Worm (Caenorhabditis elegans) whole organism, L4/young adult: ENCODE measurements around the gene srj-52.

Source experiments
- W03F9.2 ChIP-seq: fragments of 150-350 bp; optimal IDR thresholded peaks from 2 replicates; lab custom pipeline; 2014; ENCODE audit warnings: missing biosample characterization, missing genetic modification characterization
- dao-5 ChIP-seq: sonication (generic microtip); optimal IDR thresholded peaks from 2 replicates; lab custom pipeline; 2016; ENCODE audit warnings: missing genotype, missing genetic modification characterization, moderate library complexity, missing compliant biosample characterization
- him-1 ChIP-seq: sonication (generic microtip); optimal IDR thresholded peaks from 2 replicates; lab custom pipeline; 2016; ENCODE audit warnings: missing genotype, missing genetic modification reagents, missing genetic modification characterization, missing compliant biosample characterization

The srj-52 gene

DNA sequence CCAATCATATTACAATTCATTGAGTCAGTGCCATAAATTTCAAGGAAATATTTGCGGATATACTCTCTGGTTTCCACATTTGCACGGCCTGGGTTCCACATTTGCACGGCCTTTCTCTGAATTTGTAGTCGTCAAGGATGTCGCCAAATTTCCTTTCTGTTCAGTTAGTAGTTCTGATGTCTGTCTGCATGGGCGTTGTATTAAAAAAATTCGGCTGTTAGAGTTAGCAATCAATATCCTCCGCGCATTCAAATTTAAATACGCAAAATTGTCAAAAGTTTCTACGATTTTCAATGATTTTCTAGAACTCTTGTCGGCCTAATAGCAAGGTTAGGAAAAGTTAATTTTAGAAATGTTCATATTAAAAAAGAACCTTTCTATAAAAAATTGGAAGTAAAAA is at the start of gene srj-52:
Gene srj-52, minus strand, starts transcription at position 101 of the 400 bp plus-strand sequence.
- TF ChIP-seq W03F9.2 (no peak), him-1 (no peak), dao-5 (tag; lab: Kevin White, UChicago) (no peak)

ce11 chrV:743348-743747 is 47.5 kb upstream of the srj-52 start, which contains the start of gene str-134:
Gene str-134 (plus strand): TSS chrV:743648.
- no peak for TF ChIP-seq him-1
- no peak for TF ChIP-seq W03F9.2
- TF ChIP-seq dao-5 (tag; lab: Kevin White, UChicago), result no peak

DNA sequence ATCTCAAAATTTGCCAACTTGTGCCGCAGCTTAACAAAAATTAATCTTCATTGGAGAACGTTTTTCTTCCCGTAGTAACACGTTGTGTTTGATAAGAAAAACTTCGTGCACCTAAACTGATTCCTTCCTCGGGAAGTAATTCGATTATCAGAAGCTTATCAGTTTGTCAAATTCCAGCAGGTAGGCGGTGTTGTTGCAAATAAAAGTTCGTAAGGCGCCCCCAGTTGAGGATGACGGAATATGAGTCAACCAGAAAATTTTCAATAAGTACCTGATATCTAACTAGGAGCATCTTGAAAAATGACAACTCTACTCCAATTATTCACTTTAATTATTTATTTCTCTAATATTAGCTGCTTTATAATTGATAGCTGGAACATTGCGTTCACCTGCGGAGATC is 46.0 kb upstream of the srj-52 start, which contains the start of gene C05E4.7:
Gene C05E4.7, plus strand, starts transcription at position 301 of the 400 bp plus-strand sequence.
- TF ChIP-seq dao-5 (tag; lab: Kevin White, UChicago) (no peak), him-1 (no peak), W03F9.2 (no peak)

- TF ChIP-seq him-1 (no peak), dao-5 (tag; lab: Kevin White, UChicago) (no peak), W03F9.2 (no peak)
Measured at ce11 chrV:738770-739169, 43.0 kb upstream of the srj-52 start, which contains the start of gene srj-24. Gene srj-24 (minus strand): TSS chrV:738870.

DNA sequence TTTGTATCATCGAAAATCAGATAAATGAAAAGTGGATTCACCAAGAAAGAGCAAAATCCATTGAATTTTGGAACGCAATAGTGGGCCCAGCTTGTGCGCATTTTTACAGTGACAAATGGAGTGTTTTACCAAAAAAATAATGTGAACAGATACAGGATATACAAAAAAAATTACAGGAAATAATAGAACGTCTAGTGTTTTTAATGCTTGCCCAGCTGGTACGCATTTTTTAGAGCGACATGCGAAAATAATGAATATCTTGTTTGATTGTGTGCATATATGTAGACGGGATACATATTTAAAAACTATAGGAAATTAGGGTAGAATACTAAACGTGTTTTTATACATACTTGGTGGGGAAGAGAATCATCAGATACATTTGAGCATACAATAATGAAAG is 40.4 kb upstream of the srj-52 start, which contains the start of gene srj-25:
Gene srj-25, minus strand, starts transcription at position 101 of the 400 bp plus-strand sequence.
- TF ChIP-seq him-1, result no peak
- TF ChIP-seq dao-5 (tag; lab: Kevin White, UChicago), result no peak
- TF ChIP-seq W03F9.2, result no peak

DNA sequence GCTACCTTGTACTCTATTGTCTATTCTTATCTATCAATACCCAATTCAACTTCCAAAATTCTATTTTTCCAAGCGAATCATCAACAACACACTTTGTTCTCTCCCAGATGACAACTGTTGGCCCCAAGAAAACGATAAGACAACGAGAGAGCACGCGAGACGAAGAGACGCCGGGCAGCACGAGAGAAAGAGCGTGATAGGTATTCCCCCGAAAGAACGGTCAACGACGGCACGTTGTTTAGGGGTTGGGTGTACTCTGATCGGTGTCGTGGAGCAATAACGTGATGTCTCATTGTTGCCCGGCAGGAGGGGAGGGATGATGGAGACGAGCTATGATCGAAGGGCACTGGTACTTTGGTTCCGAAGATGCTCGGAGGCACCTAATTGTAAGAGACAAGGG is 35.5 kb upstream of the srj-52 start:
- no peak for TF ChIP-seq him-1
- TF ChIP-seq W03F9.2, result peak; percentile 41

DNA sequence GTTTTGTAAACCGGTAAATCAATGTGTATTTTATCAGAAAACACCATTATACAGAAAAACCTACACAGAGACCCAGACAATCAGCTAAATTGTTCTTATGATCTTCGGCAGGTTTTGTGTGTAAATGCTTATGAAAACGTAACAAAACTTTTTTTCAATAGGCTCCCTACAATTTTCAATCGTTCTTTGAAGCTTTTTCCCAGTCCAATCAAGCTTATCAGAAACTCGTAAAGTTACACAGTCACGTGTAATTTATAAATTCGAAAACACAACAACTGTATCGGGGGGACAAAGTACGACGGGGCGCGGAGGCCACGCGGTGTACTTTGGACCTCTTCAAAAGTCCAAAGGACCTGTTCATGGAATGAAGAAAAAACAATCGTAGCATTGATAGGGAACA is 34.4 kb upstream of the srj-52 start:
- TF ChIP-seq him-1, result no peak
- TF ChIP-seq W03F9.2, result peak; percentile 38

ce11 chrV:728822-729493 is 33.1 kb upstream of the srj-52 start:
- no peak for TF ChIP-seq W03F9.2
- TF ChIP-seq dao-5 (tag; lab: Kevin White, UChicago), result no peak
- no peak for TF ChIP-seq him-1

ce11 chrV:727484-728351 is 31.9 kb upstream of the srj-52 start, which contains the start of the genes icl-1 and srh-2:
Gene icl-1 (minus strand): TSS chrV:728004.
Gene srh-2 (plus strand): TSS chrV:728301.
- TF ChIP-seq W03F9.2 (peak; percentile 3), dao-5 (tag; lab: Kevin White, UChicago) (no peak)

DNA sequence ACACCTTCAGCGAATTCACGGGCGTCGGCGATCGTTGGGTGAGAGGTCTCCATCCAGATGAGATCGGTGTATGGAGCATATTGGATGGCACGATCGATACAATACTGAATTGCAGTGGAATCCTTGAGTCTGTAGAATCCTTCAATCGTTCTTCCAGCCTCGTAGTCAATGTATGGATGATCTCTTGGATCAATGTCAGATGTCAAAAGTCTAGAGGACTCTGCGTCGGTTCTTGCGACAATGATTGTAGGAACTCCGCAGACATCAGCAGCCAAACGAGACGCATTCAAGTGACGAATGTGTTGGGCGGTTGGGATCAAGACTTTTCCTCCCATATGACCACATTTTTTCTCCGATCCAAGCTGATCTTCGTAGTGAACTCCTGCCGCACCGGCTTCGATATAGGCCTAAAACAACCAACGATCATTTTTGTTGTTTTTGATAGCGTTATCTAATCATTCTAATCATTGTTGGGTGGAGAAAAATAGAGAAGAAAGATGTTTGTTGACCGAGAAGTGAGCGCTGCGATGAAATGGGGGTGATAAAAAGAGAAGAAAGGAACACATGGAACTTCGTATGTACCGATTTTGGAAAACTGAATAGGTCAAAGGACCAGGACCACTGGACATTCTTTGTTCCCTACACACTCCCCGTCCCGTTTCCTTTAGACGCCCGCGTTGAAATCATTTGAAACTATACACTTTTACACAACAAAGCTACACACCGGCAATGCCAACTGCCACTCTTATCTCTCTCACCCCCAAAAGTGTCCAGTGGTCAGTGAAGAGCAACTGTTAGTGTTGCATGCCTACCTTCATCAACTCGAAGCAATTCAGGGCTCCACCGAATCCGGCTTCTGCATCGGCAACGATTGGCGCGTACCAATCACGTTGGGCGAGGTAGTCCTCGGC is 31.0 kb upstream of the srj-52 start:
- no peak for TF ChIP-seq him-1
- TF ChIP-seq W03F9.2, result no peak
- no peak for TF ChIP-seq dao-5 (tag; lab: Kevin White, UChicago)

- TF ChIP-seq dao-5 (tag; lab: Kevin White, UChicago) (no peak), W03F9.2 (no peak), him-1 (no peak)
Measured at ce11 chrV:725807-726572, 30.2 kb upstream of the srj-52 start.

- TF ChIP-seq W03F9.2, result no peak
- no peak for TF ChIP-seq dao-5 (tag; lab: Kevin White, UChicago)
- no peak for TF ChIP-seq him-1
Measured at ce11 chrV:724946-725806, 29.4 kb upstream of the srj-52 start.
